Worm (Caenorhabditis elegans): ENCODE results near the gene athp-1.
A peak's percentile ranks its signal among the peaks of the same experiment; 100 is the strongest.

DNA sequence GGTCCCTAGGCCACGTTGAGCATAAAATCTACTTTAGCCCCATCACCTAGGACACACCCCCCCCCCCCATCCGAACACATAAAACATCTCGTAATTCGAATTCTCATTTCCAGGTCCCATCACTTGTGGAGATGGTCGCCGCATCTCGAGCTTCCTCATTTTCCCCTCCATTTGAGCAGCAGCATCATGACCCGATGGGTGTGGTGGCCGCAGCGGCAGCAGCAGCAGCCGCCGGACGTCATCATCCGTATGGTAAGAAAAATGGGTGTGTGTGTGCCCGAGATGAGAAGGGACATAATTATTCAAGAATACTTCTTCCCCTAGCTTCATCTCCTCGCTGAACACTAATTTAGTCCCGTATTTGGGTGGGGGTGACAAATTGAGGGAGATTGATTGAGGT is 39.9 kb downstream of the athp-1 start:
- no peak for TF ChIP-seq ztf-29 (GFP tag; IDR thresholded peaks at IDR 0.05)
- no peak for TF ChIP-seq tab-1 (GFP tag; IDR thresholded peaks at IDR 0.05)
- TF ChIP-seq klf-2 (GFP tag; conservative IDR thresholded peaks at IDR 0.05): no peak
- TF ChIP-seq med-1 (GFP tag; optimal IDR thresholded peaks at IDR 0.05; ENCODE audit: insufficient read depth): no peak
- no peak for TF ChIP-seq ref-1 (GFP tag; conservative IDR thresholded peaks at IDR 0.05)
- 0 out of 2 replicates have a peak, but pooled peaks have one; percentile 7 for TF ChIP-seq ztf-23 (GFP tag; IDR thresholded peaks at IDR 0.05)
- no peak for TF ChIP-seq flt-1 (GFP tag; IDR thresholded peaks at IDR 0.05)
- no peak for TF ChIP-seq T22C8.4 (GFP tag; IDR thresholded peaks at IDR 0.05)
